Worm (Caenorhabditis elegans) whole organism, young adult: Measurements from ENCODE around the gene C42D8.9.
A peak's percentile ranks its signal among the peaks of the same experiment; 100 is the strongest.

Source experiments
- B0019.2 ChIP-seq: fragments of 200-800 bp; sonication (Bioruptor generic); conservative IDR thresholded peaks from 2 replicates; pipeline ENCODE4 v1.3.6; 2022; ENCODE audit warnings: missing genetic modification reagents, missing genetic modification characterization, missing compliant biosample characterization
- B0035.1 ChIP-seq: sonication (generic microtip); optimal IDR thresholded peaks from 2 replicates; lab custom pipeline; 2016; ENCODE audit warnings: missing genetic modification characterization, mild to moderate bottlenecking, missing compliant biosample characterization, missing genotype, missing genetic modification reagents
- B0261.1 ChIP-seq: sonication (generic microtip); optimal IDR thresholded peaks from 2 replicates; lab custom pipeline; 2016; ENCODE audit warnings: mild to moderate bottlenecking, missing genetic modification characterization, moderate library complexity, missing compliant biosample characterization
- B0336.3 ChIP-seq: fragments of 200-800 bp; sonication (Bioruptor generic); IDR thresholded peaks from 2 replicates; pipeline ENCODE4 v1.3.6; 2022; ENCODE audit warnings: missing genetic modification characterization, missing compliant biosample characterization
- D2030.7 ChIP-seq: fragments of 200-800 bp; sonication (Bioruptor generic); IDR thresholded peaks from 2 replicates; pipeline ENCODE4 v1.3.6; 2022; ENCODE audit warnings: missing genetic modification reagents, missing genetic modification characterization, missing compliant biosample characterization
- F33H1.4 ChIP-seq: fragments of 200-800 bp; sonication (Bioruptor generic); IDR thresholded peaks from 2 replicates; pipeline ENCODE4 v1.3.6; 2022; ENCODE audit warnings: missing genetic modification reagents, missing genetic modification characterization, missing compliant biosample characterization
- F55B11.4 ChIP-seq: sonication (generic microtip); optimal IDR thresholded peaks from 2 replicates; lab custom pipeline; 2016; ENCODE audit warnings: missing compliant biosample characterization, missing genetic modification characterization, borderline replicate concordance; ENCODE audit not compliant: insufficient read depth
- F57C9.4 ChIP-seq: sonication (generic microtip); optimal IDR thresholded peaks from 2 replicates; lab custom pipeline; 2017; ENCODE audit warnings: mild to moderate bottlenecking, missing genetic modification characterization, missing compliant biosample characterization
- K11D2.4 ChIP-seq: fragments of 200-800 bp; sonication (Bioruptor generic); IDR thresholded peaks from 2 replicates; pipeline ENCODE4 v1.3.6; 2022; ENCODE audit warnings: missing genetic modification reagents, missing genetic modification characterization, missing compliant biosample characterization
- T07F8.4 ChIP-seq: sonication (generic microtip); optimal IDR thresholded peaks from 2 replicates; lab custom pipeline; 2016; ENCODE audit warnings: mild to moderate bottlenecking, missing genetic modification characterization, moderate library complexity, missing compliant biosample characterization
- Y67H2A.10 ChIP-seq: fragments of 200-800 bp; sonication (Bioruptor generic); conservative IDR thresholded peaks from 2 replicates; pipeline ENCODE4 v1.3.6; 2022; ENCODE audit warnings: missing genetic modification reagents, missing genetic modification characterization, missing compliant biosample characterization
- Y79H2A.3 ChIP-seq: fragments of 200-800 bp; sonication (Bioruptor generic); conservative IDR thresholded peaks from 2 replicates; pipeline ENCODE4 v1.3.6; 2022; ENCODE audit warnings: missing genetic modification reagents, missing genetic modification characterization, missing compliant biosample characterization
- ZK185.1 ChIP-seq: sonication (generic microtip); optimal IDR thresholded peaks from 2 replicates; lab custom pipeline; 2016; ENCODE audit warnings: mild to moderate bottlenecking, missing genetic modification characterization, missing compliant biosample characterization; ENCODE audit not compliant: poor library complexity, severe bottlenecking
- athp-1 ChIP-seq: sonication (generic microtip); optimal IDR thresholded peaks from 2 replicates; lab custom pipeline; 2017; ENCODE audit warnings: mild to moderate bottlenecking, missing genetic modification characterization, missing compliant biosample characterization
- bed-1 ChIP-seq: fragments of 200-800 bp; sonication (Bioruptor generic); IDR thresholded peaks from 2 replicates; pipeline ENCODE4 v1.3.6; 2022; ENCODE audit warnings: missing genetic modification reagents, missing genetic modification characterization, missing compliant biosample characterization
- cebp-1 ChIP-seq, 2 experiments: fragments of 200-800 bp in 1 of 2; sonication (Bioruptor generic) in 1 of 2; sonication (generic microtip) in 1 of 2; IDR thresholded peaks in 1 of 2; optimal IDR thresholded peaks in 1 of 2; 2 replicates each; pipeline versions ENCODE4 v1.3.6 to Lab custom; 2017 to 2022; ENCODE audit warnings: missing compliant biosample characterization in 2 of 2, missing genetic modification characterization in 2 of 2, mild to moderate bottlenecking in 1 of 2, missing genetic modification reagents in 1 of 2, moderate library complexity in 1 of 2
- cebp-2 ChIP-seq: fragments of 200-800 bp; sonication (Bioruptor generic); IDR thresholded peaks from 2 replicates; pipeline ENCODE4 v1.3.6; 2022; ENCODE audit warnings: missing genetic modification characterization, missing compliant biosample characterization
- ceh-79 ChIP-seq: sonication (generic microtip); optimal IDR thresholded peaks from 2 replicates; lab custom pipeline; 2017; ENCODE audit warnings: mild to moderate bottlenecking, missing genetic modification characterization, missing compliant biosample characterization
- chd-7 ChIP-seq: sonication (generic microtip); optimal IDR thresholded peaks from 2 replicates; lab custom pipeline; 2016; ENCODE audit warnings: mild to moderate bottlenecking, missing genetic modification characterization, moderate library complexity, missing compliant biosample characterization
- dox-1 ChIP-seq: fragments of 200-800 bp; sonication (Bioruptor generic); IDR thresholded peaks from 2 replicates; pipeline ENCODE4 v1.3.6; 2022; ENCODE audit warnings: missing genetic modification reagents, missing genetic modification characterization, missing compliant biosample characterization
- fkh-3 ChIP-seq: sonication (generic microtip); optimal IDR thresholded peaks from 2 replicates; lab custom pipeline; 2016; ENCODE audit warnings: mild to moderate bottlenecking, missing genetic modification characterization, missing compliant biosample characterization
- gei-17 ChIP-seq: fragments of 200-800 bp; sonication (Bioruptor generic); optimal IDR thresholded peaks from 2 replicates; lab custom pipeline; 2018; ENCODE audit warnings: mild to moderate bottlenecking, missing genetic modification characterization, missing compliant biosample characterization
- hmg-1.2 ChIP-seq: fragments of 200-800 bp; sonication (Bioruptor generic); IDR thresholded peaks from 2 replicates; pipeline ENCODE4 v1.3.6; 2022; ENCODE audit warnings: missing genetic modification reagents, missing genetic modification characterization, missing compliant biosample characterization
- hmg-20 ChIP-seq: fragments of 200-800 bp; sonication (Bioruptor generic); IDR thresholded peaks from 2 replicates; pipeline ENCODE4 v1.3.6; 2022; ENCODE audit warnings: missing genetic modification reagents, missing genetic modification characterization, missing compliant biosample characterization
- hrde-1 ChIP-seq: sonication (generic microtip); optimal IDR thresholded peaks from 2 replicates; lab custom pipeline; 2016; ENCODE audit warnings: missing genetic modification characterization, mild to moderate bottlenecking, missing compliant biosample characterization, moderate library complexity, missing genotype, missing genetic modification reagents, borderline replicate concordance
- hsf-1 ChIP-seq: fragments of 200-800 bp; sonication (Bioruptor generic); IDR thresholded peaks from 2 replicates; pipeline ENCODE4 v1.3.6; 2022; ENCODE audit warnings: missing genetic modification reagents, missing genetic modification characterization, missing compliant biosample characterization
- madf-6 ChIP-seq: fragments of 200-800 bp; sonication (Bioruptor generic); IDR thresholded peaks from 2 replicates; pipeline ENCODE4 v1.3.6; 2022; ENCODE audit warnings: missing genetic modification reagents, missing genetic modification characterization, missing compliant biosample characterization
- madf-8 ChIP-seq: fragments of 200-800 bp; sonication (Bioruptor generic); conservative IDR thresholded peaks from 2 replicates; pipeline ENCODE4 v1.3.6; 2022; ENCODE audit warnings: missing genetic modification reagents, missing genetic modification characterization, missing compliant biosample characterization
- mel-28 ChIP-seq: sonication (generic microtip); optimal IDR thresholded peaks from 2 replicates; lab custom pipeline; 2016; ENCODE audit warnings: borderline replicate concordance, mild to moderate bottlenecking, missing genetic modification characterization, missing compliant biosample characterization
- nfya-1 ChIP-seq: sonication (generic microtip); optimal IDR thresholded peaks from 2 replicates; lab custom pipeline; 2017; ENCODE audit warnings: antibody characterized with exemption, missing compliant biosample characterization, missing genetic modification characterization, borderline replicate concordance; ENCODE audit not compliant: insufficient read depth
- nhr-90 ChIP-seq: sonication (generic microtip); optimal IDR thresholded peaks from 2 replicates; lab custom pipeline; 2016; ENCODE audit warnings: missing genotype, mild to moderate bottlenecking, missing genetic modification characterization, missing compliant biosample characterization
- sdz-38 ChIP-seq: sonication (generic microtip); optimal IDR thresholded peaks from 2 replicates; lab custom pipeline; 2016; ENCODE audit warnings: missing genotype, missing genetic modification characterization, missing compliant biosample characterization
- sea-2 ChIP-seq: fragments of 200-800 bp; sonication (Bioruptor generic); IDR thresholded peaks from 2 replicates; pipeline ENCODE4 v1.3.6; 2022; ENCODE audit warnings: missing genetic modification characterization, missing compliant biosample characterization
- somi-1 ChIP-seq: fragments of 200-800 bp; sonication (Bioruptor generic); optimal IDR thresholded peaks from 2 replicates; lab custom pipeline; 2018; ENCODE audit warnings: mild to moderate bottlenecking, missing genetic modification characterization, missing compliant biosample characterization
- tlf-1 ChIP-seq: fragments of 200-800 bp; sonication (Bioruptor generic); optimal IDR thresholded peaks from 2 replicates; lab custom pipeline; 2018; ENCODE audit warnings: mild to moderate bottlenecking, missing genetic modification characterization, missing compliant biosample characterization
- unc-130 ChIP-seq: sonication (generic microtip); optimal IDR thresholded peaks from 2 replicates; lab custom pipeline; 2016; ENCODE audit warnings: missing genetic modification reagents, missing genetic modification characterization, missing compliant biosample characterization
- ztf-25 ChIP-seq: fragments of 200-800 bp; sonication (Bioruptor generic); IDR thresholded peaks from 2 replicates; pipeline ENCODE4 v1.3.6; 2022; ENCODE audit warnings: missing genetic modification reagents, missing genetic modification characterization, missing compliant biosample characterization
- ztf-28 ChIP-seq: fragments of 200-800 bp; sonication (Bioruptor generic); IDR thresholded peaks from 2 replicates; pipeline ENCODE4 v1.3.6; 2022; ENCODE audit warnings: missing genetic modification reagents, missing genetic modification characterization, missing compliant biosample characterization

The C42D8.9 gene

DNA sequence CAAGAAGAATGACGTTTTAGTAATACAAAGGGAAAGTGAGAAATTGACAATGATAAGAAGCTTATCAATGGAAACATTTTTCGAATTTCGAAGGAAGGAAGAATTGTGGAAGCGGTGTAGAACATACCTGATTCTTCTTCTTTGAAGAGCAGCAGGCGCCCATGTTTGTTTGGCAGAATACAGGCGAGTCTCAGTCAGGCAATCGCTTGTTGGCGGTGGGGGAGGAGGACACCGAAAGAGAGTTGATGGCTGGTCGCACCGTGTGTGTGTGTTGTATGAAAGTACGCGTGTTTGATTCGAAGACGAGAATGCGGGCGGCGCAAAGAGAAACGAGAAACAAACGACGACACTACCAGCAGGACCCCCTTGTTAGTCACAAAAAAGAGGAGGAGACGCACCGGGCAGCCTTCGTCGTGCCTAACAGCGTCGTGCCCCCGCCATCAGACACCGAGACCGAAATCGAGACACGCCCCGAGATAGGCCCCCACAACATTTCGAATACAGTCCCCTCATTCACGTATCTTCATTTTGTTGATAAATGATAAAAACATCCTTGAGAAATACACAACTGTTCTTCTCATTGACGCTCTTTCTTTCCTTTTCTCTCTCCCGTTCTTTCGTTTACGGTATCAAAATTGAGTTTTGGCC lies 29.0 kb downstream of the C42D8.9 start, which contains the start of gene cal-5 (continued):
- TF ChIP-seq hrde-1 (tag; lab: Kevin White, UChicago) (no peak), nfya-1 (no peak), T07F8.4 (tag; lab: Kevin White, UChicago) (no peak), F33H1.4 (GFP tag; lab: Robert Waterston, UW) (no peak), B0261.1 (tag; lab: Kevin White, UChicago) (no peak), cebp-2 (GFP tag; lab: Robert Waterston, UW) (no peak), chd-7 (tag; lab: Kevin White, UChicago) (peak; percentile 19), F55B11.4 (tag; lab: Kevin White, UChicago) (no peak), B0019.2 (no peak), nhr-90 (tag; lab: Kevin White, UChicago) (no peak), ceh-79 (tag; lab: Kevin White, UChicago) (no peak), madf-8 (GFP tag; lab: Robert Waterston, UW) (no peak), Y79H2A.3 (GFP tag; lab: Robert Waterston, UW) (no peak), dox-1 (GFP tag; lab: Robert Waterston, UW) (peak; percentile 81), bed-1 (GFP tag; lab: Robert Waterston, UW) (no peak), ZK185.1 (tag; lab: Kevin White, UChicago) (no peak), B0336.3 (GFP tag; lab: Robert Waterston, UW) (peak; percentile 27; the same call in 1 of the 2 replicates), hsf-1 (no peak), tlf-1 (GFP tag; lab: Kevin White, UChicago) (no peak), ztf-25 (GFP tag; lab: Robert Waterston, UW) (no peak), gei-17 (GFP tag; lab: Kevin White, UChicago) (no peak), unc-130 (GFP tag; lab: Kevin White, UChicago) (no peak), mel-28 (tag; lab: Kevin White, UChicago) (no peak), madf-6 (GFP tag; lab: Robert Waterston, UW) (no peak), sea-2 (GFP tag; lab: Robert Waterston, UW) (no peak), hmg-20 (GFP tag; lab: Robert Waterston, UW) (no peak), D2030.7 (GFP tag; lab: Robert Waterston, UW) (no peak), ztf-28 (no peak), cebp-1 (GFP tag; IDR thresholded peaks at IDR 0.05; lab: Robert Waterston, UW) (no peak), cebp-1 (tag; optimal IDR thresholded peaks at IDR 0.05; lab: Kevin White, UChicago) (no peak), B0035.1 (tag; lab: Kevin White, UChicago) (no peak), F57C9.4 (tag; lab: Kevin White, UChicago) (no peak), Y67H2A.10 (GFP tag; lab: Robert Waterston, UW) (no peak), hmg-1.2 (GFP tag; lab: Robert Waterston, UW) (no peak), athp-1 (tag; lab: Kevin White, UChicago) (no peak)

DNA sequence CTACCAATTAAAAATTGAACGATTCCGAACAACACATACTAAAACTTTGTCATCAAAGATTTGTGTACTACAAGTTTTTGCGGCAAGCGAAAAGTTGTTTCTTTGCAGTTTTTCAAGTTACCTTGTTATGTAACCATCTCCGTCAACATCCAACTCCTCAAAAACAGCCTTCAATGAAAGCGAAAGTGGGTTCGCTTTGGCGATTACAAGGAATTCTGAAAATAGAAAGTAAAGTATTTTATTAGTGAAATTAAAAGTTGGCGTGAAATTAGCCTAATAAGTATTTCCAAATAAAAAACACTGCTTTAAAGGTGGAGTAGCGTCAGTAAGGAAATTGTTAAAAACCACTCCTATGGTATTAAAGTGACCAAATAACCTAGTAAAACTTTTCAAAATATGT lies 31.3 kb downstream of the C42D8.9 start:
- TF ChIP-seq K11D2.4 (no peak), ztf-25 (GFP tag; lab: Robert Waterston, UW) (no peak), fkh-3 (no peak), sdz-38 (tag; lab: Kevin White, UChicago) (no peak), somi-1 (no peak), ztf-28 (no peak)
